Worm (Caenorhabditis elegans): ENCODE measurements around the gene sru-35.

The sru-35 gene

ce11 chrIV:8739926-8740325 is 50.1 kb downstream of the sru-35 start, which contains the start of gene mrps-33:
TSS of gene mrps-33 (minus strand) at chrIV:8740026.
- no peak for TF ChIP-seq ref-1 (GFP tag; conservative IDR thresholded peaks at IDR 0.05)

DNA sequence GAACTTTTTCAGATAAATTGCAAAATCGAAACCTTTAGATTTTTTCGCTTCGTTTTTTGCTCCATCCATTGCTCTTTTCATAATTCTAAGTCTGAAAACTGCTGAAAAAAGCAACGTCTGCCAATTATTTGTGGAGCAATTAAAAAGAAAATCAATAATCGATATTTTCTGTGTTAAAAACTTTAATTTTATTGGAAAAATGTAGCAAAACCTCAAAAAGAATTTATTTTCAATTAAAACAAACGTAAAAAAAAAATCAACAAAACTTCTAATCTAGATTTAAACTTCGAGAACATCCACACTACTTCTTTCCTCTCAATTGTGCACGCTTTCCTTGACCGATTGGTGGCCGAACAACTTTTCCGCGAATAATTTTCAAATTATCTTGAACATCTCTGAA is 50.8 kb downstream of the sru-35 start, which contains the start of gene F21D5.5:
F21D5.5 (minus strand) TSS at position 101 of the 400 bp plus-strand sequence.
- TF ChIP-seq klf-2 (GFP tag; conservative IDR thresholded peaks at IDR 0.05) = no peak
- no peak for TF ChIP-seq med-1 (GFP tag; optimal IDR thresholded peaks at IDR 0.05; ENCODE audit: insufficient read depth)
- no peak for TF ChIP-seq ztf-23 (GFP tag; IDR thresholded peaks at IDR 0.05)
- no peak for TF ChIP-seq tab-1 (GFP tag; IDR thresholded peaks at IDR 0.05)
- no peak for TF ChIP-seq flt-1 (GFP tag; IDR thresholded peaks at IDR 0.05)
- TF ChIP-seq T22C8.4 (GFP tag; IDR thresholded peaks at IDR 0.05) = no peak
- TF ChIP-seq ref-1 (GFP tag; conservative IDR thresholded peaks at IDR 0.05) = no peak
- TF ChIP-seq cog-1 (tag; optimal IDR thresholded peaks at IDR 0.05) = no peak
- no peak for TF ChIP-seq ztf-29 (GFP tag; IDR thresholded peaks at IDR 0.05)
